Fruit fly (Drosophila melanogaster) whole organism, wandering third instar larva: ENCODE results near the gene Mpi.

Experiments
- CG9705 ChIP-seq: fragments of 200-800 bp; sonication (Bioruptor generic); optimal IDR thresholded peaks from 2 replicates; lab custom pipeline; 2018; ENCODE audit warnings: missing biosample characterization, mild to moderate bottlenecking, missing genetic modification characterization
- HLH106 ChIP-seq: fragments of 200-800 bp; optimal IDR thresholded peaks from 3 replicates; lab custom pipeline; 2019; ENCODE audit warnings: missing biosample characterization, mild to moderate bottlenecking, missing genetic modification characterization, moderate library complexity
- Jra ChIP-seq: sonication (Bioruptor generic); optimal IDR thresholded peaks from 2 replicates; lab custom pipeline; 2016; ENCODE audit warnings: missing biosample characterization, missing genetic modification characterization
- OdsH ChIP-seq: fragments of 200-800 bp; sonication (Bioruptor generic); optimal IDR thresholded peaks from 2 replicates; lab custom pipeline; 2016; ENCODE audit warnings: missing biosample characterization, mild to moderate bottlenecking, missing genetic modification characterization
- Rel ChIP-seq, 2 experiments: fragments of 200-800 bp; sonication (Bioruptor generic) in 1 of 2; optimal IDR thresholded peaks; 2 replicates in 1 of 2; 3 replicates in 1 of 2; lab custom pipeline; 2016 to 2019; ENCODE audit warnings: mild to moderate bottlenecking in 2 of 2, missing biosample characterization in 2 of 2, missing genetic modification characterization in 2 of 2, moderate library complexity in 1 of 2
- Sp1 ChIP-seq: fragments of 200-800 bp; sonication (Bioruptor generic); optimal IDR thresholded peaks from 3 replicates; lab custom pipeline; 2019; ENCODE audit warnings: missing biosample characterization, mild to moderate bottlenecking, missing genetic modification characterization, moderate library complexity
- dl ChIP-seq, 2 experiments: fragments of 175-275, 200-275 bp in 1 of 2; fragments of 200-275 bp in 1 of 2; sonication (Bioruptor generic); optimal IDR thresholded peaks; lab custom pipeline; 2018; ENCODE audit warnings: mild to moderate bottlenecking in 2 of 2, missing biosample characterization in 2 of 2, missing genetic modification characterization in 2 of 2, moderate library complexity in 2 of 2; ENCODE audit not compliant: partially characterized antibody in 2 of 2, insufficient read depth in 1 of 2
- dmrt93B ChIP-seq: fragments of 200-800 bp; sonication (Bioruptor generic); optimal IDR thresholded peaks from 2 replicates; lab custom pipeline; 2018; ENCODE audit warnings: missing biosample characterization, mild to moderate bottlenecking, missing genetic modification characterization
- jim ChIP-seq: fragments of 175-275, 200-325 bp; sonication (Bioruptor generic); optimal IDR thresholded peaks from 2 replicates; lab custom pipeline; 2016; ENCODE audit warnings: missing biosample characterization, mild to moderate bottlenecking, missing genetic modification characterization
- psq ChIP-seq: fragments of 200-800 bp; sonication (Bioruptor generic); optimal IDR thresholded peaks from 3 replicates; lab custom pipeline; 2017; ENCODE audit warnings: missing biosample characterization, mild to moderate bottlenecking, missing genetic modification characterization, moderate library complexity
- rgr ChIP-seq: fragments of 200-800 bp; sonication (Bioruptor generic); optimal IDR thresholded peaks from 3 replicates; lab custom pipeline; 2016; ENCODE audit warnings: missing biosample characterization, mild to moderate bottlenecking, missing genetic modification characterization
- sage ChIP-seq: fragments of 200-800 bp; sonication (Bioruptor generic); optimal IDR thresholded peaks from 2 replicates; lab custom pipeline; 2016; ENCODE audit warnings: missing biosample characterization, mild to moderate bottlenecking, missing genetic modification characterization

Mpi gene

DNA sequence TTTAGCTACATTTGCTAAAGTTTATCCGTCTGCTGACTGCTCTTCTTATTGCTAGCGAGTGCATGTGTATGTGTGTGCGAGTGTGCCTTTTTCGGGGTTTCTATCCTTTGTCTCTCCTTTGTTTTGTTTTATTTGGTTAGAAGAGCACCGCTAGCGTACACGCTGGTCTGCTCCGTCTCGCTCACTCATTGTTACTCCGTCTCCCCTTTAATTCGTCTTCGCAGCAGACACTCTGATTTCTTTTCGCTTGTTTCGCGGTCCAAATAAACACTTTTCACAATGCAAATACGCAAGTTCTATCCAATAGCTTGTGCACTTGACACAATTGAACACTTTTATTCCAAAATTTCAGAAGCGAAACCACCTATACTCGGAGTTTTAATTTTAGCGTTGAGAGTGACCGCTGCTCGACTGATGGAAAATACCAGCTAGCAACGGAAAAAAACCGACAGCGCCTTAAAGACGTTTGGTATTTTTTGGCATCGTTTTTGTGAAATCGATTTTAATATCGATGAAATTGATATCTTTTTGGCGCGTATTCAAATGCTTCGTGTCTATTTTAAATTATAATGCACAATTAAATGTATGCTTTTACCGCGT is 49.6 kb downstream of the Mpi start, which contains the start of gene FBXO11:
TSS of gene FBXO11 (minus strand) at position 423 of the 600 bp plus-strand sequence.
- TF ChIP-seq sage (GFP tag; lab: Kevin White, UChicago), result peak; percentile 6
- no peak for TF ChIP-seq Jra (GFP tag; lab: Kevin White, UChicago)
- TF ChIP-seq Sp1 (GFP tag; lab: Kevin White, UChicago), result peak; percentile 78
- TF ChIP-seq dmrt93B, result no peak
- TF ChIP-seq HLH106 (tag; lab: Kevin White, UChicago), result peak; percentile 10
- TF ChIP-seq CG9705, result peak; percentile 24
- TF ChIP-seq dl (GFP tag; optimal IDR thresholded peaks at IDR 0.05; lab: Kevin White, UChicago; ENCODE audit: insufficient read depth in 1 of 2, partially characterized antibody in 2 of 2), result no peak
- TF ChIP-seq OdsH (GFP tag; lab: Kevin White, UChicago), result peak; percentile 12
- no peak for TF ChIP-seq Rel (GFP tag; optimal IDR thresholded peaks at IDR 0.05; lab: Kevin White, UChicago)
- TF ChIP-seq Rel (tag; optimal IDR thresholded peaks at IDR 0.05; lab: Kevin White, UChicago), result peak; percentile 95
- peak; percentile 100 for TF ChIP-seq psq (GFP tag; lab: Kevin White, UChicago)
- TF ChIP-seq jim, result peak; percentile 98
- TF ChIP-seq rgr (GFP tag; lab: Kevin White, UChicago), result peak; percentile 46
